Worm (Caenorhabditis elegans): ENCODE results near the gene srh-271.

DNA sequence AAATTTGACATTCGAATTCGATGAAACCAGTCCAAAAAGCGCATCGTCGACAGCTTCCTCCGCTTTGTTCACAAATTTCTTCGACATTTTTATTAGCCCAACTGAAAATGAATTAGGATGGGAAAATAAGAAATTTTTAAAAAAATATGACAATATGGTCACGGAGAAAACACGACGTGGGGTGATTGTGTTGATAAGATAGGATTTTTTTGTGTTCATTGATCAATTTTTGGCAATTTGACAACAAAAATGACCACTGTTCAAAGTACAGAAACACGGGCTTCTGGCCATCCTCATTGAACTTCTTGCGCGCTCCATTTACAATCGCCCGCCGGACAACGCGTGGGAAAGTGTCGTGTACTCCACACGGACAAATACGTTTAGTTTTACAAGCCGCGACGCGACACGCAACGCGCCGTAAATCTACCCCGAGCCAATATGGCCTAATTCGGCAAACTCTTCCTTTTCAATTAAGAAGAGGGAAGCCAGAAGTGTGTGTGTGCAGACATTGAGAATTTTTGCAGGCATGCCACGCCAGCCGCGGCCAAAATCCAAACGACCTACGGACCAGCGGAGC, 30.9 kb upstream of the srh-271 start, which contains the start of the genes W02H5.8 and angl-1:
- TF ChIP-seq ama-1 (optimal IDR thresholded peaks at IDR 0.05) (no peak), ama-1 (GFP tag; optimal IDR thresholded peaks at IDR 0.05) (no peak), nhr-90 (tag; optimal IDR thresholded peaks at IDR 0.05) (no peak), tbp1 (GFP tag; optimal IDR thresholded peaks at IDR 0.05) (no peak), ztf-22 (GFP tag; optimal IDR thresholded peaks at IDR 0.05) (no peak), tlf-1 (GFP tag; optimal IDR thresholded peaks at IDR 0.05) (no peak), fkh-3 (tag; optimal IDR thresholded peaks at IDR 0.05) (no peak), cebp-2 (GFP tag; IDR thresholded peaks at IDR 0.05) (no peak), C17E4.6 (GFP tag; IDR thresholded peaks at IDR 0.05) (no peak), nfya-1 (tag; optimal IDR thresholded peaks at IDR 0.05; ENCODE audit: borderline replicate concordance, insufficient read depth) (no peak)
